Worm (Caenorhabditis elegans): Measurements from ENCODE around the gene W03C9.2.

Gene W03C9.2

ce11 chrII:11974048-11974995, 12.2 kb downstream of the W03C9.2 start (continued):
- peak; percentile 67 for TF ChIP-seq gmeb-2 (tag; optimal IDR thresholded peaks at IDR 0.05)

- TF ChIP-seq hlh-15 (tag; optimal IDR thresholded peaks at IDR 0.05), result no peak
- TF ChIP-seq eyg-1 (tag; optimal IDR thresholded peaks at IDR 0.05), result no peak
- no peak for TF ChIP-seq pha-4 (tag; optimal IDR thresholded peaks at IDR 0.05)
- TF ChIP-seq C38D4.7 (GFP tag; optimal IDR thresholded peaks at IDR 0.05), result no peak
Measured at ce11 chrII:11976727-11977259, 14.6 kb downstream of the W03C9.2 start.

- peak; percentile 33 for TF ChIP-seq C08G9.2 (tag; optimal IDR thresholded peaks at IDR 0.05)
- peak; percentile 73 for TF ChIP-seq ama-1 (optimal IDR thresholded peaks at IDR 0.05)
- TF ChIP-seq ttx-3 (tag; optimal IDR thresholded peaks at IDR 0.05), result no peak
- no peak for TF ChIP-seq eyg-1 (tag; optimal IDR thresholded peaks at IDR 0.05)
- TF ChIP-seq hlh-6 (tag; optimal IDR thresholded peaks at IDR 0.05), result peak; percentile 23
- no peak for TF ChIP-seq ceh-6 (GFP tag; optimal IDR thresholded peaks at IDR 0.05)
Measured at ce11 chrII:11977363-11977762, 15.2 kb downstream of the W03C9.2 start, which contains the start of gene Y17G7B.21. Gene Y17G7B.21 (minus strand): TSS chrII:11977661.

- TF ChIP-seq eyg-1 (tag; optimal IDR thresholded peaks at IDR 0.05) (no peak), unc-42 (tag; optimal IDR thresholded peaks at IDR 0.05) (no peak), sox-2 (GFP tag; IDR thresholded peaks at IDR 0.05) (no peak), Y22D7AL.16 (tag; optimal IDR thresholded peaks at IDR 0.05) (no peak), ceh-30 (tag; optimal IDR thresholded peaks at IDR 0.05) (no peak), pha-2 (tag; optimal IDR thresholded peaks at IDR 0.05) (no peak), ceh-48 (tag; optimal IDR thresholded peaks at IDR 0.05) (no peak), syd-9 (tag; optimal IDR thresholded peaks at IDR 0.05) (no peak), gmeb-2 (tag; optimal IDR thresholded peaks at IDR 0.05) (no peak), ceh-24 (tag; optimal IDR thresholded peaks at IDR 0.05) (no peak), hlh-13 (GFP tag; optimal IDR thresholded peaks at IDR 0.05) (no peak), fkh-6 (tag; optimal IDR thresholded peaks at IDR 0.05) (no peak), ceh-14 (tag; optimal IDR thresholded peaks at IDR 0.05) (no peak), unc-55 (GFP tag; optimal IDR thresholded peaks at IDR 0.05) (no peak), K02D7.2 (tag; optimal IDR thresholded peaks at IDR 0.05) (no peak), sox-4 (tag; optimal IDR thresholded peaks at IDR 0.05) (no peak), elt-4 (tag; optimal IDR thresholded peaks at IDR 0.05) (no peak)
Measured at ce11 chrII:11978478-11978877, 16.3 kb downstream of the W03C9.2 start.

ce11 chrII:11978920-11979319, 16.8 kb downstream of the W03C9.2 start:
- TF ChIP-seq ceh-31 (tag; optimal IDR thresholded peaks at IDR 0.05) (no peak), fkh-6 (tag; optimal IDR thresholded peaks at IDR 0.05) (no peak), tbx-2 (tag; optimal IDR thresholded peaks at IDR 0.05) (no peak), npax-4 (tag; optimal IDR thresholded peaks at IDR 0.05) (no peak), ceh-2 (tag; optimal IDR thresholded peaks at IDR 0.05) (no peak), pag-3 (tag; optimal IDR thresholded peaks at IDR 0.05; ENCODE audit: borderline replicate concordance) (no peak), fkh-10 (GFP tag; optimal IDR thresholded peaks at IDR 0.05) (no peak), ceh-6 (GFP tag; optimal IDR thresholded peaks at IDR 0.05) (no peak), unc-3 (GFP tag; conservative IDR thresholded peaks at IDR 0.05) (no peak), unc-3 (tag; optimal IDR thresholded peaks at IDR 0.05) (no peak), C38D4.7 (GFP tag; optimal IDR thresholded peaks at IDR 0.05) (no peak), ztf-16 (tag; optimal IDR thresholded peaks at IDR 0.05) (no peak), odd-2 (tag; optimal IDR thresholded peaks at IDR 0.05) (no peak), ref-2 (tag; optimal IDR thresholded peaks at IDR 0.05) (no peak), ahr-1 (tag; optimal IDR thresholded peaks at IDR 0.05) (no peak), fax-1 (tag; optimal IDR thresholded peaks at IDR 0.05) (no peak), hlh-8 (tag; optimal IDR thresholded peaks at IDR 0.05) (no peak), sox-2 (GFP tag; IDR thresholded peaks at IDR 0.05) (no peak), ceh-30 (tag; optimal IDR thresholded peaks at IDR 0.05) (no peak), tbx-7 (tag; optimal IDR thresholded peaks at IDR 0.05) (no peak)
